Fruit fly (Drosophila melanogaster) whole organism, embryonic: ENCODE data around the gene CG5727.

Experiments
- CG10321 ChIP-seq: fragments of 200-800 bp; sonication (Bioruptor generic); IDR thresholded peaks from 2 replicates; pipeline ENCODE4 v1.3.6; 2022; ENCODE audit warnings: missing biosample characterization, missing genetic modification characterization
- CG10543 ChIP-seq: fragments of 200-800 bp; sonication (Bioruptor generic); optimal IDR thresholded peaks from 3 replicates; lab custom pipeline; 2017; ENCODE audit warnings: missing biosample characterization, mild to moderate bottlenecking, missing genetic modification characterization, moderate library complexity
- CG1233 ChIP-seq: fragments of 200-800 bp; sonication (Bioruptor generic); optimal IDR thresholded peaks from 4 replicates; lab custom pipeline; 2018; ENCODE audit warnings: missing biosample characterization, mild to moderate bottlenecking, missing genetic modification characterization
- CG12391 ChIP-seq: fragments of 200-800 bp; sonication (Bioruptor generic); optimal IDR thresholded peaks from 3 replicates; lab custom pipeline; 2018; ENCODE audit warnings: missing biosample characterization, mild to moderate bottlenecking, missing genetic modification characterization, moderate library complexity
- CG12659 ChIP-seq: fragments of 200-800 bp; sonication (Bioruptor generic); optimal IDR thresholded peaks from 3 replicates; lab custom pipeline; 2017; ENCODE audit warnings: mild to moderate bottlenecking, missing biosample characterization, missing genetic modification reagents, missing genetic modification characterization
- CG13296 ChIP-seq: fragments of 200-800 bp; sonication (Bioruptor generic); optimal IDR thresholded peaks from 3 replicates; lab custom pipeline; 2018; ENCODE audit warnings: missing biosample characterization, mild to moderate bottlenecking, missing genetic modification characterization
- CG13775 ChIP-seq: fragments of 200-800 bp; sonication (Bioruptor generic); optimal IDR thresholded peaks from 3 replicates; lab custom pipeline; 2017; ENCODE audit warnings: missing biosample characterization, mild to moderate bottlenecking, missing genetic modification characterization
- CG14710 ChIP-seq: fragments of 200-800 bp; sonication (Bioruptor generic); optimal IDR thresholded peaks from 3 replicates; lab custom pipeline; 2019; ENCODE audit warnings: missing biosample characterization, mild to moderate bottlenecking, missing genetic modification characterization, moderate library complexity
- CG17328 ChIP-seq: fragments of 200-800 bp; sonication (Bioruptor generic); IDR thresholded peaks from 2 replicates; pipeline ENCODE4 v1.3.6; 2022; ENCODE audit warnings: missing biosample characterization, missing genetic modification characterization
- CG17359 ChIP-seq: fragments of 200-800 bp; sonication (Bioruptor generic); optimal IDR thresholded peaks from 3 replicates; lab custom pipeline; 2018; ENCODE audit warnings: missing biosample characterization, mild to moderate bottlenecking, missing genetic modification characterization, moderate library complexity
- CG17829 ChIP-seq: fragments of 200-800 bp; optimal IDR thresholded peaks from 2 replicates; lab custom pipeline; 2019; ENCODE audit warnings: missing biosample characterization, mild to moderate bottlenecking, missing genetic modification characterization, moderate library complexity
- CG30020 ChIP-seq: fragments of 200-800 bp; optimal IDR thresholded peaks from 2 replicates; lab custom pipeline; 2019; ENCODE audit warnings: missing biosample characterization, mild to moderate bottlenecking, missing genetic modification characterization, moderate library complexity
- CG30403 ChIP-seq: fragments of 200-800 bp; sonication (Bioruptor generic); optimal IDR thresholded peaks from 3 replicates; lab custom pipeline; 2016; ENCODE audit warnings: missing biosample characterization, missing genetic modification characterization
- CG32532 ChIP-seq: fragments of 200-800 bp; sonication (Bioruptor generic); IDR thresholded peaks from 2 replicates; pipeline ENCODE4 v1.3.6; 2022; ENCODE audit warnings: missing biosample characterization, missing genetic modification characterization
- CG34376 ChIP-seq: fragments of 200-800 bp; sonication (Bioruptor generic); optimal IDR thresholded peaks from 2 replicates; lab custom pipeline; 2018; ENCODE audit warnings: missing biosample characterization, mild to moderate bottlenecking, missing genetic modification characterization
- CG3995 ChIP-seq: fragments of 200-800 bp; sonication (Bioruptor generic); optimal IDR thresholded peaks from 3 replicates; lab custom pipeline; 2016; ENCODE audit warnings: missing biosample characterization, missing genetic modification characterization
- CG4282 ChIP-seq: fragments of 200-800 bp; sonication (Bioruptor generic); optimal IDR thresholded peaks from 2 replicates; lab custom pipeline; 2016; ENCODE audit warnings: missing biosample characterization, missing genetic modification characterization
- CG4328 ChIP-seq: fragments of 200-800 bp; sonication (Bioruptor generic); optimal IDR thresholded peaks from 3 replicates; lab custom pipeline; 2017; ENCODE audit warnings: missing biosample characterization, missing genetic modification reagents, missing genetic modification characterization
- CG8089 ChIP-seq: fragments of 200-800 bp; sonication (Bioruptor generic); optimal IDR thresholded peaks from 3 replicates; lab custom pipeline; 2016; ENCODE audit warnings: missing biosample characterization, missing genetic modification characterization
- CG8924 ChIP-seq: fragments of 200-800 bp; optimal IDR thresholded peaks from 3 replicates; lab custom pipeline; 2019; ENCODE audit warnings: missing biosample characterization, mild to moderate bottlenecking, missing genetic modification characterization, moderate library complexity
- E2f2 ChIP-seq: fragments of 200-800 bp; sonication (Bioruptor generic); IDR thresholded peaks from 2 replicates; pipeline ENCODE4 v1.3.6; 2022; ENCODE audit warnings: missing biosample characterization, missing genetic modification characterization
- Fer3 ChIP-seq: fragments of 200-800 bp; sonication (Bioruptor generic); optimal IDR thresholded peaks from 2 replicates; lab custom pipeline; 2018; ENCODE audit warnings: missing biosample characterization, mild to moderate bottlenecking, missing genetic modification characterization, moderate library complexity
- HLH3B ChIP-seq: fragments of 200-800 bp; sonication (Bioruptor generic); IDR thresholded peaks from 2 replicates; pipeline ENCODE4 v1.3.6; 2022; ENCODE audit warnings: missing biosample characterization, missing genetic modification characterization
- Hmx ChIP-seq: fragments of 200-800 bp; sonication (Bioruptor generic); optimal IDR thresholded peaks from 2 replicates; lab custom pipeline; 2016; ENCODE audit warnings: missing biosample characterization, missing genetic modification characterization
- MBD-R2 ChIP-seq: fragments of 200-800 bp; sonication (Bioruptor generic); IDR thresholded peaks from 2 replicates; pipeline ENCODE4 v1.3.6; 2022; ENCODE audit warnings: missing biosample characterization, missing genetic modification characterization
- Max ChIP-seq: fragments of 200-800 bp; sonication (Bioruptor generic); optimal IDR thresholded peaks from 2 replicates; lab custom pipeline; 2016; ENCODE audit warnings: missing biosample characterization, mild to moderate bottlenecking, missing genetic modification characterization
- Med ChIP-seq: fragments of 200-800 bp; sonication (Bioruptor generic); peaks from one replicate; lab custom pipeline; 2016; ENCODE audit warnings: missing biosample characterization, missing genetic modification characterization, mild to moderate bottlenecking, inconsistent platforms, moderate library complexity
- Nf-YA ChIP-seq: fragments of 200-800 bp; sonication (Bioruptor generic); IDR thresholded peaks from 2 replicates; pipeline ENCODE4 v1.3.6; 2022; ENCODE audit warnings: missing biosample characterization, missing genetic modification characterization
- Optix ChIP-seq: fragments of 200-800 bp; sonication (Bioruptor generic); IDR thresholded peaks from 3 replicates; pipeline ENCODE4 v1.3.6; 2022; ENCODE audit warnings: missing biosample characterization, missing genetic modification characterization
- Rfx ChIP-seq: fragments of 200-800 bp; sonication (Bioruptor generic); IDR thresholded peaks from 2 replicates; pipeline ENCODE4 v1.3.6; 2022; ENCODE audit warnings: missing biosample characterization, missing genetic modification characterization
- Scr ChIP-seq: fragments of 200-800 bp; sonication (Bioruptor generic); IDR thresholded peaks from 2 replicates; pipeline ENCODE4 v1.3.6; 2022; ENCODE audit warnings: missing biosample characterization, missing genetic modification characterization; ENCODE audit not compliant: partially characterized antibody
- Trl ChIP-seq, 3 experiments: fragments of >200 bp in 2 of 3; fragments of 200-800 bp in 1 of 3; sonication (Bioruptor generic) in 1 of 3; optimal IDR thresholded peaks; 2 replicates in 1 of 3; 3 replicates in 2 of 3; lab custom pipeline; 2016 to 2017; ENCODE audit warnings: missing biosample characterization in 1 of 3, missing genetic modification characterization in 1 of 3
- YL-1 ChIP-seq: fragments of 200-800 bp; sonication (Bioruptor generic); optimal IDR thresholded peaks from 3 replicates; lab custom pipeline; 2017; ENCODE audit warnings: missing biosample characterization, mild to moderate bottlenecking, missing genetic modification characterization
- btn ChIP-seq: fragments of 200-800 bp; sonication (Bioruptor generic); optimal IDR thresholded peaks from 2 replicates; lab custom pipeline; 2016; ENCODE audit warnings: missing biosample characterization, missing genetic modification characterization
- dati ChIP-seq: fragments of 200-800 bp; sonication (Bioruptor generic); IDR thresholded peaks from 2 replicates; pipeline ENCODE4 v1.3.6; 2022; ENCODE audit warnings: missing biosample characterization, missing genetic modification characterization
- ham ChIP-seq: fragments of 200-800 bp; sonication (Bioruptor generic); IDR thresholded peaks from 2 replicates; pipeline ENCODE4 v1.3.6; 2022; ENCODE audit warnings: missing biosample characterization, missing genetic modification characterization
- kah ChIP-seq: fragments of 200-800 bp; sonication (Bioruptor generic); optimal IDR thresholded peaks from 2 replicates; lab custom pipeline; 2018; ENCODE audit warnings: missing biosample characterization, mild to moderate bottlenecking, missing genetic modification characterization
- lola ChIP-seq, 3 experiments: fragments of >200 bp in 2 of 3; fragments of 200-800 bp in 1 of 3; sonication (Bioruptor generic) in 1 of 3; optimal IDR thresholded peaks; 2 replicates each; lab custom pipeline; 2017 to 2019; ENCODE audit warnings: missing biosample characterization in 3 of 3, missing genetic modification characterization in 3 of 3, mild to moderate bottlenecking in 1 of 3, moderate library complexity in 1 of 3
- luna ChIP-seq: fragments of 200-800 bp; sonication (Bioruptor generic); optimal IDR thresholded peaks from 2 replicates; lab custom pipeline; 2016; ENCODE audit warnings: missing biosample characterization, missing genetic modification characterization
- pzg ChIP-seq: fragments of 200-800 bp; sonication (Bioruptor generic); optimal IDR thresholded peaks from 3 replicates; lab custom pipeline; 2018; ENCODE audit warnings: missing biosample characterization, mild to moderate bottlenecking, missing genetic modification characterization, moderate library complexity
- row ChIP-seq: fragments of 200-800 bp; sonication (Bioruptor generic); IDR thresholded peaks from 3 replicates; pipeline ENCODE4 v1.3.6; 2022; ENCODE audit warnings: missing biosample characterization, missing genetic modification characterization
- run ChIP-seq: fragments of 200-800 bp; sonication (Bioruptor generic); optimal IDR thresholded peaks from 3 replicates; lab custom pipeline; 2018; ENCODE audit warnings: missing biosample characterization, mild to moderate bottlenecking, missing genetic modification characterization
- scrt ChIP-seq: fragments of 200-800 bp; sonication (Bioruptor generic); optimal IDR thresholded peaks from 2 replicates; lab custom pipeline; 2018; ENCODE audit warnings: missing biosample characterization, mild to moderate bottlenecking, missing genetic modification characterization, moderate library complexity
- shn ChIP-seq: fragments of 200-800 bp; sonication (Bioruptor generic); optimal IDR thresholded peaks from 3 replicates; lab custom pipeline; 2016; ENCODE audit warnings: missing biosample characterization, missing genetic modification characterization
- so ChIP-seq: fragments of 200-800 bp; sonication (Bioruptor generic); IDR thresholded peaks from 3 replicates; pipeline ENCODE4 v1.3.6; 2022; ENCODE audit warnings: missing biosample characterization, missing genetic modification characterization
- twi ChIP-seq: fragments of 200-800 bp; optimal IDR thresholded peaks from 2 replicates; lab custom pipeline; 2019; ENCODE audit warnings: missing biosample characterization, mild to moderate bottlenecking, missing genetic modification characterization, moderate library complexity
- unc-4 ChIP-seq: fragments of 200-800 bp; sonication (Bioruptor generic); IDR thresholded peaks from 2 replicates; pipeline ENCODE4 v1.3.6; 2022; ENCODE audit warnings: missing biosample characterization, missing genetic modification characterization; ENCODE audit not compliant: partially characterized antibody
- wek ChIP-seq: fragments of 200-800 bp; sonication (Bioruptor generic); optimal IDR thresholded peaks from 3 replicates; lab custom pipeline; 2018; ENCODE audit warnings: missing biosample characterization, mild to moderate bottlenecking, missing genetic modification characterization, moderate library complexity

The CG5727 gene

DNA sequence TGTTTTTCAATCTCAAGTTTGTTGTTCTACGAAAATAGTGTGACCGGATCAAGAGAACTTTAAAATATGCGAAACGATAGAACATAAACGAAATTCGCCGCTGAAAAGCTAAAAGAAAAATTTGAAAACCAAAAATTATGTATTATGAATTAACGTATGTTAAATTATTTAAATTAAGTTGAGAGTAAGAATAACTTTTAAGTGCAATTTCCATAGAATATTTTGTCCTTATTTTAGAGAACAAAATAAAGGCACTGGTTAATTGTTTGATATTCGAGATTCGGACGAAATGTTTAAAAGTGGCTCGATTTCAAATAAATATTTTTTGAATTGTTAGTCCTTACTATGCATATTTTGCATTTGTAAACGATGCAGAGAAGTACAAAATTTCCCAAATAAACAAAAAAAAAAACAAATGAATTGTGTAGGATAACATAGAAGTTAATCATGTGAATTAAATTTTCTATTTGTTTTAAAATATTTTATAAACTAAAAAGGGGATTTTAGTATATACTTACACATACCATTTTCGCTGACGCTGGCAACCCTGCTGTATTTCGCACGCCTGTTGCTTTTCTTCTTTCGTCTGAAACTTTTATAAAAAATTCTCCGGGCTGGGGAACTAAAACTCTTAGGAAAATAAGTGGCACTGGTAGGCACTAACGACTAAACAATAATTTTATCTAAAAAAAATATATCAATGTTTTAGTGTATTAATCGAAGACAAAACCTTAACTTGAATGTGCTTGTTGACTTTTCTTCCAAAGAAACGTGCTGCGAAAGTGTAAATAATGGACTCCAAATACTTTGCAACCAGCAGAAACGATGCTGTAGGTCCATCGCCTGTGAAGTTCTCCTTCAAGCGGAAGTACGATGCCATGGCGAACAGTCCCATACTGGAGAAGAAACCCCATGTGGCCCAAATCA, at the start of gene CG5727, which contains the start of gene ath:
Gene CG5727 (minus strand): TSS at position 51 of the 927 bp plus-strand sequence.
Gene ath (plus strand): TSS at position 513 of the 927 bp plus-strand sequence.
- TF ChIP-seq Max (peak; percentile 50), Nf-YA (GFP tag; lab: Robert Waterston, UW) (no peak), CG30020 (peak; percentile 32), CG10321 (GFP tag; lab: Robert Waterston, UW) (no peak), CG10543 (no peak), so (peak; percentile 37; the same call in 1 of the 3 replicates), CG12659 (GFP tag; lab: Kevin White, UChicago) (peak; percentile 28), CG4282 (GFP tag; lab: Kevin White, UChicago) (no peak), MBD-R2 (GFP tag; lab: Robert Waterston, UW) (peak; percentile 50; the same call in 1 of the 2 replicates), Rfx (GFP tag; lab: Robert Waterston, UW) (0 out of 2 replicates have a peak, but pooled peaks have one; percentile 25), E2f2 (GFP tag; lab: Robert Waterston, UW) (peak; percentile 34), CG8924 (tag; lab: Kevin White, UChicago) (no peak), CG12391 (tag; lab: Kevin White, UChicago) (peak; percentile 32), CG14710 (tag; lab: Kevin White, UChicago) (peak; percentile 42), Trl (optimal IDR thresholded peaks at IDR 0.05; lab: Kevin White, UChicago) (no peak), Trl (GFP tag; optimal IDR thresholded peaks at IDR 0.05; lab: Kevin White, UChicago) (no peak), wek (GFP tag; lab: Kevin White, UChicago) (peak; percentile 38), Optix (GFP tag; lab: Robert Waterston, UW) (no peak), Scr (GFP tag; lab: Robert Waterston, UW) (no peak), CG3995 (peak; percentile 15), scrt (GFP tag; lab: Kevin White, UChicago) (peak; percentile 94), CG13775 (GFP tag; lab: Kevin White, UChicago) (peak; percentile 18), YL-1 (GFP tag; lab: Kevin White, UChicago) (peak; percentile 35), CG34376 (peak; percentile 7), CG4328 (peak; percentile 11), Med (GFP tag; lab: Kevin White, UChicago) (peak; percentile 72), CG17359 (tag; lab: Kevin White, UChicago) (peak; percentile 7), pzg (GFP tag; lab: Kevin White, UChicago) (peak; percentile 13), CG30403 (GFP tag; lab: Kevin White, UChicago) (peak; percentile 26), CG17829 (peak; percentile 3), shn (no peak), kah (GFP tag; lab: Kevin White, UChicago) (peak; percentile 88), CG8089 (GFP tag; lab: Kevin White, UChicago) (no peak), twi (no peak), run (tag; lab: Kevin White, UChicago) (no peak), CG13296 (GFP tag; lab: Kevin White, UChicago) (peak; percentile 51), luna (GFP tag; lab: Kevin White, UChicago) (no peak), Hmx (no peak), HLH3B (GFP tag; lab: Robert Waterston, UW) (no peak), ham (GFP tag; lab: Robert Waterston, UW) (no peak), CG17328 (GFP tag; lab: Robert Waterston, UW) (no peak), CG1233 (GFP tag; lab: Kevin White, UChicago) (peak; percentile 35), lola (GFP tag; optimal IDR thresholded peaks at IDR 0.05; lab: Kevin White, UChicago) (peak in 1 of 3 experiments; percentile 40), dati (no peak), Fer3 (peak; percentile 25), row (GFP tag; lab: Robert Waterston, UW) (peak; percentile 63), unc-4 (no peak), CG32532 (GFP tag; lab: Robert Waterston, UW) (peak; percentile 16; the same call in 1 of the 2 replicates), btn (no peak)
